Fruit fly (Drosophila melanogaster) whole organism: ENCODE results near the gene Chd64.
A peak's percentile ranks its signal among the peaks of the same experiment; 100 is the strongest.

Experiments used
- CG8478 ChIP-seq: fragments of >200 bp; optimal IDR thresholded peaks from 2 replicates; lab custom pipeline; 2018; ENCODE audit warnings: inconsistent platforms
- Dll ChIP-seq: fragments of >200 bp; optimal IDR thresholded peaks from 2 replicates; lab custom pipeline; 2017
- EcR ChIP-seq, 2 experiments: fragments of >200 bp; optimal IDR thresholded peaks; 2 replicates each; lab custom pipeline; 2017; ENCODE audit warnings: missing biosample characterization in 2 of 2, missing genetic modification characterization in 2 of 2, missing genetic modification reagents in 2 of 2
- pan ChIP-seq: fragments of >200 bp; optimal IDR thresholded peaks from 2 replicates; lab custom pipeline; 2017
- psq ChIP-seq: fragments of >200 bp; optimal IDR thresholded peaks from 2 replicates; lab custom pipeline; 2017
- usp ChIP-seq: fragments of >200 bp; optimal IDR thresholded peaks from 2 replicates; lab custom pipeline; 2017; ENCODE audit warnings: missing biosample characterization, missing genetic modification characterization, mixed read lengths

Chd64 gene

DNA sequence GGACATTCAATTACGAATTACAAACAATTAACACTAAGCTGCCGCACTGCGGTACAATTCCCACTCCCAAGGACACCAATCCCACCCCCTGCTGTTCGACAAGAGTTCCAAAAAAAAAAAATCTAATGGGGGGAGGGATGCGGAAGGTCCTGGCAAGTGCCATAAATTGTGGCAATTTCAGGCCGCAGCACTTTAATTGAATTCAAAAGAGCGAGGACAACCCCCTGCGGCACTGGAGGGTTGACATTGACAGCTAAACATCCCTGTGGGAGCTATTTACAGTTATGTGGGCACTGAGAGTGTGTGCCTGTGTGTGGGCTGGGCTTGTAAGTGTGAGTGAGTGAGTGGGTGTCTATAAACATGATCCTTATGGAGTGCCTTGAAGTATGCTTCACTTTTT lies 45.3 kb downstream of the Chd64 start:
- TF ChIP-seq CG8478 (lab: Kevin White, UChicago) (no peak), pan (lab: Kevin White, UChicago) (no peak), EcR (GFP tag; optimal IDR thresholded peaks at IDR 0.05; lab: Kevin White, UChicago) (no peak), psq (lab: Kevin White, UChicago) (no peak), usp (GFP tag; lab: Kevin White, UChicago) (no peak), Dll (lab: Kevin White, UChicago) (no peak)

DNA sequence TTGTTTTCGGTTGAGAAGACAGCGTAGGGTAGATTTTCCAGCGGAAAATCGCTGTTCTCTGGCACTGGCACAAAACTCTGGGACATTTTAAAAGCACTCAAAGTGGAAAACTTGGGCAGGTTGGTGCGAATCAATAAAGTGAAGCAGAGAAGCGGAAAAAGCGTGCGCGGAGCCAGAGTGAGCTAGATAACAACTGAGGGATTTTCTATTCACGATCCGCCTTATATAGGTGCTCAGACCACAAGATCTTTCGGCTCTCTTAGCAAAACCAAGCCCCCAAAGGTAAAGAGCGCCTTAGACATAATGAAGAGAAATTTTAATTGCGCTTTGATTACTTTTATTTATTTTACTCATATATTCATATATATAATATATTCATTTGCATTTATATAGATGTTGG lies 48.4 kb downstream of the Chd64 start, which contains the start of gene Faa:
Faa (minus strand) TSS at position 200 of the 400 bp plus-strand sequence.
- no peak for TF ChIP-seq usp (GFP tag; lab: Kevin White, UChicago)
- TF ChIP-seq Dll (lab: Kevin White, UChicago): no peak
- no peak for TF ChIP-seq pan (lab: Kevin White, UChicago)
- TF ChIP-seq EcR (GFP tag; optimal IDR thresholded peaks at IDR 0.05; lab: Kevin White, UChicago): no peak
- no peak for TF ChIP-seq CG8478 (lab: Kevin White, UChicago)

DNA sequence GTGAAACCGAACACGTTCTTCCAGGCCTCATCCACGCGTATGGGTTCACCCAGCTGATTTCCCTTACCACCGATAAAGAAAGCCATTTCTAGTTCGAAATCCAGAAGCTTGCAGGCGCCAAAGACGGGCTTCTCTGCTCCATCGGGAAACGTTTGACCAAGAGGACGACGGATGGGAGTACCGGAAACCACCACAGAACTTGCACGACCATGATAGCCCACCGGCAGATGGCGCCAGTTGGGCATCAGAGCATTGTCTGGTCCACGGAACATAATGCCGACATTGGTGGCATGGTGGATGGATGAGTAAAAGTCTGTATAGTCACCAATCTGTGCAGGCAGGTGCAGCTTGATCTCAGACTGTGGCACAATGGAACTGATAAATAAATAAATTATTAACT lies 49.5 kb downstream of the Chd64 start:
- no peak for TF ChIP-seq usp (GFP tag; lab: Kevin White, UChicago)
- no peak for TF ChIP-seq psq (lab: Kevin White, UChicago)
- TF ChIP-seq Dll (lab: Kevin White, UChicago): no peak
- TF ChIP-seq CG8478 (lab: Kevin White, UChicago): no peak
- TF ChIP-seq pan (lab: Kevin White, UChicago): no peak
- TF ChIP-seq EcR (GFP tag; optimal IDR thresholded peaks at IDR 0.05; lab: Kevin White, UChicago): no peak

DNA sequence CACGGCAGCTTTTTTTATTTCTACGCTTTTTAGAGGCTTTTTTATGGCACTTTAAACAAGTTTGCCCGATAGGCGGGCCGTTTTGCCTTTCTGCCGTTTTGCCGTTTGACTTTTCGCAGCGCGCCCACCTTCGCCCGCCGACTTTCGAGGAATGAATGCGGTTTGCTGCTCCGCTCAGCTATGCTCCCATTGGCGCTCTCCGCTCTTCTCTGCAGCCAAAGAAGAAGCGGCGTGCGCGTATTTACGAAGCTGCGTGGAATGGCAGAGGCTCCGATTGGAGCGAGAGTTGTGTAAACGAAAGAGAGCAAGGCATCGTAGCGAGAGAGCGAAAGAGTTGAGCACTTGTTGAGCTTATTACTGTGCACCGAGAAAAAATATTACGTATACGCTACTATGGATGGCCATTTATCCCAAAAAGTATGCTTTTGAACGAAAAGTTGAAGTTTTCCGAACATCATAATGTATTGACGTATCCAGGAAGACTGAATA lies 50.6 kb downstream of the Chd64 start, which contains the start of gene wit:
wit (minus strand) TSS at position 157 of the 489 bp plus-strand sequence.
- no peak for TF ChIP-seq CG8478 (lab: Kevin White, UChicago)
- no peak for TF ChIP-seq EcR (GFP tag; optimal IDR thresholded peaks at IDR 0.05; lab: Kevin White, UChicago)
- TF ChIP-seq Dll (lab: Kevin White, UChicago): peak; percentile 91
- peak; percentile 65 for TF ChIP-seq psq (lab: Kevin White, UChicago)

DNA sequence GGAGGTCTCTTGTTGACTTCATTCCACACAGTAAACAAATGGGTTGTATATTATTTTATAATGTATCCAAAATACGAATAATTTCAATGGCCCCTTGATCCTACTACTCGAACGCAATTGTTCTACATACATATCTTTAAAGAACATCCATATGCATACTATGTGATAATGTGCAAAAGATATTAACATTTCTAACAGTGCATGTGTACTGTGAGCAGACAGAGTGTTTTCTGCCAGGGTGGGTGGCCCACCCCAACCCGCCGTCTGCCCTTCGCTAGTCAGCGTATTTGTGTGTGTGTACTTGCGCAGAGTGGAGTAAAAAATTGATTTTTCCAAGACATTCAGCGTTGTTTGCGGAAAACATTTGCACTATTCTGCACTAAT lies 51.2 kb downstream of the Chd64 start:
- no peak for TF ChIP-seq usp (GFP tag; lab: Kevin White, UChicago)
- TF ChIP-seq CG8478 (lab: Kevin White, UChicago): no peak
- no peak for TF ChIP-seq Dll (lab: Kevin White, UChicago)
- TF ChIP-seq EcR (GFP tag; optimal IDR thresholded peaks at IDR 0.05; lab: Kevin White, UChicago): no peak
- TF ChIP-seq pan (lab: Kevin White, UChicago): no peak

DNA sequence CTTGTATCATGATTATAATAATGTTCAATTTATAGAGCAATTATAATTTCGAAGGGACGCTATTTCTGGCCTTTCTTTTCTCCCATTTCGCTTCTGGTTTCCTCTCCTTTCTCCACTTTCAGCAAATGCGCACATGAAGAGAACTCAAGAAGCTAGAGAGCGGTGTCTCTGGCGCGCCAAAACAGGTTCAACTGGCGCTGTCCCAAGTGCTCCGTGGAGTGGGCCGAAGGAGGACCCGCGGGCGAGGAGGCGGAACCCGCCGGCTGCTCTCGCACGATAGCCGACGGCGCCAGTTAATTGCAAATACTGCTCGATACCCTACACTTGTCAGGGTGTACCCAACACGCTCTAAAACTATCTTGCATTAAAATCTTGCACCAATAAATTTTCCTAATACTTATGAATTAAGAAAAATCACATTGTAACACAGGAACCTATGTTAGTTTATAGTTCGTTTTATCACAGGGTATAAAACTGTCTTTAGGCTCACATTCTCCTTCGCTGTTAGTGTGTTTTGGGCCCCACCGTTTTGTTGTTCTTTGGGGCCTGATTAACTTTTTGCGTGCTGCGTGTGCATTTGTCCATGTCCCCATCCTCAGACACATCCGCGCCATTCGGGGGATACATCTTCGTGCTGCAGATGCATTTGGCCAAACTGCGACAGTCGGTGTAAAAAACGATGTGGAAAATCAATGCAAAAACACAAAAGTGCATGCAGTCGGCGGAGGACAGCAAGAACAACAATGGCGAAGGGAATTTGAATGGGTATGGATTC lies 51.8 kb downstream of the Chd64 start:
- no peak for TF ChIP-seq CG8478 (lab: Kevin White, UChicago)
- TF ChIP-seq psq (lab: Kevin White, UChicago): no peak
- TF ChIP-seq pan (lab: Kevin White, UChicago): peak; percentile 96
- TF ChIP-seq usp (GFP tag; lab: Kevin White, UChicago): no peak
- TF ChIP-seq EcR (GFP tag; optimal IDR thresholded peaks at IDR 0.05; lab: Kevin White, UChicago): no peak
- TF ChIP-seq Dll (lab: Kevin White, UChicago): peak; percentile 81

DNA sequence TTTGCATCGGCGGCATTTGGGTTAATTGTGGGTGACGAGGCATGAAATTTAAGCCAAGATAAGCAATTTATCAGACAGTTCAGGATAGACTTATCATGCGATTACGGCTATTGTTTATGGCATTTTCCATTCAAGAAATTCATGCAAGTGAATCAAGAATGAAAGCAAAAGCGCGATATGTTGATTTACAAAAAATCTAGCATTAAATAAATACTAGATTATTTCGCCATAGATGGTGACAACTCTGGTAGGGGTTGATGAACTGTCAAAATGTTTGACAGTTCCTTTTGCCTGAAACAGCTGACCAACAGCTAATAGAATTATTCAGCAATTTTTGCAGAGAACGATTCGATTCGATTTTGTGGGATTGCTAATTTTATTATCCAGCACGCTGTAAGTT lies 53.1 kb downstream of the Chd64 start, which contains the start of gene CG32259:
CG32259 (plus strand) TSS at position 301 of the 400 bp plus-strand sequence.
- TF ChIP-seq usp (GFP tag; lab: Kevin White, UChicago) (no peak), psq (lab: Kevin White, UChicago) (no peak), pan (lab: Kevin White, UChicago) (no peak), CG8478 (lab: Kevin White, UChicago) (no peak), Dll (lab: Kevin White, UChicago) (no peak), EcR (GFP tag; optimal IDR thresholded peaks at IDR 0.05; lab: Kevin White, UChicago) (no peak)

DNA sequence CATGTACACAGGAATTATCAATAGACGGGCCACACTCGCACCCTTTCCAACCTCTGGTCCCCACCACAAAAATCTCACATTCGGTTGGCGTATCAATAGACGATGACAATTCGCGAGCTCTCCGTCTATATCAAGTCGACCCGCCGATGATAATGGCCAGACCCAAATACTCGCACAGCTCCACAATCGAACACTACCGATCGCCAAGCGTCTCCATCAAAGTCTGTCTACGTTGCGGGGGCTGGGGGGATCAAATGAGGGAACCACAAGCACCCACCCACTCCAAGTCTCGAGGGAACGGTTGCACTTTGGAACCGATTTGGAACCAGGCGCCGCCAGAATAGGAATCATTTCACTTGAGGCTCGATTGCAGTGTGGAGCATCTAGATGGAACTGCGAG lies 53.8 kb downstream of the Chd64 start:
- no peak for TF ChIP-seq EcR (GFP tag; optimal IDR thresholded peaks at IDR 0.05; lab: Kevin White, UChicago)
- no peak for TF ChIP-seq pan (lab: Kevin White, UChicago)
- TF ChIP-seq Dll (lab: Kevin White, UChicago): no peak
- TF ChIP-seq usp (GFP tag; lab: Kevin White, UChicago): no peak
- TF ChIP-seq CG8478 (lab: Kevin White, UChicago): no peak
- TF ChIP-seq psq (lab: Kevin White, UChicago): no peak
